Fruit fly (Drosophila melanogaster) S2 (cell line): ENCODE measurements around the gene amrt.

Experiments
- CG8478 ChIP-seq: fragments of >200 bp; optimal IDR thresholded peaks from 2 replicates; lab custom pipeline; 2018
- CTCF ChIP-seq, 2 experiments: fragments of >200 bp; optimal IDR thresholded peaks; 2 replicates each; lab custom pipeline; 2018

amrt gene

DNA sequence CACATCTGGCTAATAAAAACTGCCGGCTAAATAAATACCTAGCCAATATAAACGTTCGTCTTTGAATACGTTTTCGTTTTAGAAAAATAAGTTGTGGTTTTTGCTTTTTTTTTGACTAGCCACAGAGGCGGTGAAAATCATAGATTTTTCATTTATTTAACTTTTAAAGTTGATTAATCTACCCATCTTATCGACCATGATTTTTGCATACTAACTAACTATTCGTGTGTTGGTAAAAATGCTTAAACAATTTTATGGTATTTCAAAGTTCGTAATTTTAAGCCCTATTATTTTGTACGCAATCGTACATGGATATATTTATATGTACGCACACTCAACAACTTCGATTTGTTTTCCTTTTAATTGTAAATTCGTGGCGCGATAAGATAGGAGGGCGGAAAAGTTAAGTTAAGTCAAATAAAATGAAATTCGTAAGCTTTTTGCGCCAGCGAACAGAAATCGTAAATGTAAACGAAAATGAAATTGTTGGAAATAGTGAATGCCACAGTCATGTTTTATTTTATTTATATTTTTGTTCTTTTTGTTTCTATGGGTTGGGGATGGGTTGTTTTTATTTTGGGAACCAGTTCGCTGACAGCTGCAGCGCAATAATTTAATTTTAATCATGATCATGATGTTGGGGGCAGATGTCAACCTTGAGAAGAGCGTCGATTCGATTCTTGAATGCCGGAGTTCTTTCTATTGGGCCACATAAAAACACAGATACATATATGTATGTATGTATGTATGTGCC is 35.3 kb downstream of the amrt start:
- TF ChIP-seq CG8478 (lab: Kevin White, UChicago) (no peak), CTCF (optimal IDR thresholded peaks at IDR 0.05; lab: Kevin White, UChicago) (no peak)

- no peak for TF ChIP-seq CTCF (optimal IDR thresholded peaks at IDR 0.05; lab: Kevin White, UChicago)
- no peak for TF ChIP-seq CG8478 (lab: Kevin White, UChicago)
These were observed 35.9 kb downstream of the amrt start for dm6 chrX:13818172-13818472.

dm6 chrX:13818841-13819240 is 36.6 kb downstream of the amrt start:
- TF ChIP-seq CTCF (optimal IDR thresholded peaks at IDR 0.05; lab: Kevin White, UChicago), result no peak
- TF ChIP-seq CG8478 (lab: Kevin White, UChicago), result no peak

DNA sequence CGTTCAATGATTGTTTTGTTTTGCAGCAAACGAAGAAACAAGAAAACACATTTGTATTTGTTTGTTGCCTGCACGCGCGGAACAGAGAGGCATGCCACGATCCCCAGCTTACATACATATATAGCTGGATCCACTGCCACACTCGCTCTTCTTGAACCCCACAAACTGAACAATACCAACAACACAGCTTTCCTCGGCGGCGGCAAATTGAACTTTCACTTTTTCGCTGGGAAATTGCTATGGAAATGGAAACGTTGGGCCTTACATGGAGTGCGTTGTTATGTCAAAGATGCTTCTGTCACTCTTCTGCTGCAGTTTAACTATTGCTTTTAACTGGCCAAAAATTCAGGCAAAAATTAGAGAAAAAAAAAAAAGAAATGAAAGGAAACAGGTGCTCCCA is 37.4 kb downstream of the amrt start:
- TF ChIP-seq CTCF (optimal IDR thresholded peaks at IDR 0.05; lab: Kevin White, UChicago) (no peak), CG8478 (lab: Kevin White, UChicago) (no peak)

DNA sequence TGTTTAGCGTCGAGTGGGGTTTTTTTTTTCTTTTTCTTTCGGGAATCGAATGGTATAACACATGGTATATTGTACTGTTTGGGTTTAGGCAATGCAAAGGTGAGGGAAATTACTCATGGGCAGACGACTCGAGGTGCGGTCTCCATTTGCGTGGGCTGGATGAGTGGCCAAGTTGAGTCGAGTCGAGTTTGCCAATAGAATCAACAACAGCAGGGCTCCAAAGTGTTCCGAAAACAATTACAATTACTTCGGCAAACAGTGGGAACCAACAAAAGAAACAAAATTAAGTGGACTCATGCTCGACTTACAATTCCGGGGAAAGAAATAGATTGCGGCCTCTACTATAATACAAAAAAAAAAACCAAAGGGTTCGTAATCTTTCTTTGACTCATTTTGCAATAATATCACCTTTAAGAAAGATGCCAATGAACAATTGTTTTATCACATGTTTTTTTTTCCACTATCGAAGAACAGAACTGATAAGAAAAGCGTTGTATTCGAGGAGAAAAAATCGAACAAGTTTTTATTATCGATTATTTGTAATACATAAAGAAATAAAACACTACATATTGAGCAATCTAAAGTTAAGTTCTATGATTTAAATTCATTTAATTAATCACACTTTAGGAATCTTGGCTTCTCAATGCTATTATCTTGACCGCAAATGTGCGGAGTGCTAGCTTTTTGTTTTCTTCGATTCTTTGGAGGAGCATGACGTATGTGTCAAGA is 38.2 kb downstream of the amrt start:
- TF ChIP-seq CG8478 (lab: Kevin White, UChicago) (no peak), CTCF (optimal IDR thresholded peaks at IDR 0.05; lab: Kevin White, UChicago) (no peak)

- no peak for TF ChIP-seq CTCF (optimal IDR thresholded peaks at IDR 0.05; lab: Kevin White, UChicago)
- TF ChIP-seq CG8478 (lab: Kevin White, UChicago), result no peak
These were observed 38.9 kb downstream of the amrt start for dm6 chrX:13821039-13821774.

- no peak for TF ChIP-seq CTCF (optimal IDR thresholded peaks at IDR 0.05; lab: Kevin White, UChicago)
- no peak for TF ChIP-seq CG8478 (lab: Kevin White, UChicago)
These were observed 39.7 kb downstream of the amrt start, which contains the start of gene Clic for dm6 chrX:13821775-13822493. Gene Clic (minus strand): TSS chrX:13822307.

dm6 chrX:13822753-13823152 is 40.5 kb downstream of the amrt start, which contains the start of gene Nup93-1:
Gene Nup93-1 (plus strand): TSS chrX:13822826.
- TF ChIP-seq CG8478 (lab: Kevin White, UChicago) (no peak), CTCF (optimal IDR thresholded peaks at IDR 0.05; lab: Kevin White, UChicago) (no peak)

DNA sequence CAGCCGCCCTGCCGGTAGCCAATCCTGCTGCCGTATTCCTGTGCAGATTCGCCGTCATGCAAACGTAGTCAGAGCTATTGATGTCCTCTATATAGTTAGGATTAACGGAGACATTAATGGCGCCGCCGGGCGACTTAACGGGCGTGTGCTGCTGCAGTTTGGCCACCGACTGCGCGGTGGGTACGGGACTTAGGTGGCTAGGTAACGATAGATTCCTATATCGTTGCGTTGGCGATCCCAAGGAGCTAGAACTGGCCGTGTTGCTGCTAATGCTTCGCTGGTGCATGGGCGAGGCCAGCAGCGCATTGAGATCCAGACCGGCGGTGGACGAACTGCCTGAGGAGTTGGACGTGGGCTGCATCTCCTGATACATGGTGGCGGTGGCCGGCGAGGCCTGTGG is 46.6 kb downstream of the amrt start:
- no peak for TF ChIP-seq CG8478 (lab: Kevin White, UChicago)
- no peak for TF ChIP-seq CTCF (optimal IDR thresholded peaks at IDR 0.05; lab: Kevin White, UChicago)

DNA sequence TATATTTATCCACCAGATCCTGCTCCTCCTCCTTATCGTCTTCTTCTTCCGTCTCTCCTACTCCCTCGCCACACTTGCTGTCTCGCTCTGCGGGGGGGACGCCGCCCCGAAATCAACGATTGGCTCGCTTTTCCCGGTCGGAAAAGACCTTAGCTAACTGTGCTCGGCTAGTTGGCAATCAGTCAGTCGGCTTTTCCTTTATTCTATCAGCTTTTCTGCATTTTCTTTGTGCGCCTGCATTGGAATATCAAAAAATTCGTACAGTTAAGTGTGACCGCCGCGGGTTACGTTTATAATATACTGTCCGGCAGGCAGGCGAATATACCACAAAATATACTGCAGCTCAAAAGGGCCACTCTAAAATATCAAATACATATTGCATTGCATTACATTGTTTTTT is 47.8 kb downstream of the amrt start, which contains the start of gene jub:
Gene jub, minus strand, starts transcription at position 289 of the 400 bp plus-strand sequence.
- no peak for TF ChIP-seq CG8478 (lab: Kevin White, UChicago)
- no peak for TF ChIP-seq CTCF (optimal IDR thresholded peaks at IDR 0.05; lab: Kevin White, UChicago)
